Worm (Caenorhabditis elegans) whole organism, midembryonic: ENCODE results near the gene C30B5.2.

ENCODE experiments used
- T22C8.4 ChIP-seq: fragments of 200-800 bp; sonication (Bioruptor generic); IDR thresholded peaks from 2 replicates; pipeline ENCODE4 v1.3.6; 2022; ENCODE audit warnings: missing genetic modification characterization, missing compliant biosample characterization
- cog-1 ChIP-seq: sonication (generic microtip); optimal IDR thresholded peaks from 2 replicates; lab custom pipeline; 2016; ENCODE audit warnings: missing genetic modification characterization, missing compliant biosample characterization
- flt-1 ChIP-seq: fragments of 200-800 bp; sonication (Bioruptor generic); IDR thresholded peaks from 2 replicates; pipeline ENCODE4 v1.3.6; 2022; ENCODE audit warnings: missing genetic modification characterization, missing compliant biosample characterization
- klf-2 ChIP-seq: fragments of 200-800 bp; sonication (Bioruptor generic); conservative IDR thresholded peaks from 2 replicates; pipeline ENCODE4 v1.3.6; 2022; ENCODE audit warnings: missing genetic modification reagents, missing genetic modification characterization, missing compliant biosample characterization
- med-1 ChIP-seq: sonication (generic microtip); optimal IDR thresholded peaks from 2 replicates; lab custom pipeline; 2017; ENCODE audit warnings: missing genetic modification characterization, mild to moderate bottlenecking, missing compliant biosample characterization, antibody characterized with exemption, missing genetic modification reagents; ENCODE audit not compliant: insufficient read depth
- ref-1 ChIP-seq: fragments of 200-800 bp; sonication (Bioruptor generic); conservative IDR thresholded peaks from 2 replicates; pipeline ENCODE4 v1.3.6; 2022; ENCODE audit warnings: missing genetic modification reagents, missing genetic modification characterization, missing compliant biosample characterization
- tab-1 ChIP-seq: fragments of 200-800 bp; sonication (Bioruptor generic); IDR thresholded peaks from 2 replicates; pipeline ENCODE4 v1.3.6; 2022; ENCODE audit warnings: missing genetic modification characterization, missing compliant biosample characterization
- ztf-23 ChIP-seq: fragments of 200-800 bp; sonication (Bioruptor generic); IDR thresholded peaks from 2 replicates; pipeline ENCODE4 v1.3.6; 2022; ENCODE audit warnings: missing genetic modification reagents, missing genetic modification characterization, missing compliant biosample characterization
- ztf-29 ChIP-seq: fragments of 200-800 bp; sonication (Bioruptor generic); IDR thresholded peaks from 2 replicates; pipeline ENCODE4 v1.3.6; 2022; ENCODE audit warnings: missing genetic modification reagents, missing genetic modification characterization, missing compliant biosample characterization

DNA sequence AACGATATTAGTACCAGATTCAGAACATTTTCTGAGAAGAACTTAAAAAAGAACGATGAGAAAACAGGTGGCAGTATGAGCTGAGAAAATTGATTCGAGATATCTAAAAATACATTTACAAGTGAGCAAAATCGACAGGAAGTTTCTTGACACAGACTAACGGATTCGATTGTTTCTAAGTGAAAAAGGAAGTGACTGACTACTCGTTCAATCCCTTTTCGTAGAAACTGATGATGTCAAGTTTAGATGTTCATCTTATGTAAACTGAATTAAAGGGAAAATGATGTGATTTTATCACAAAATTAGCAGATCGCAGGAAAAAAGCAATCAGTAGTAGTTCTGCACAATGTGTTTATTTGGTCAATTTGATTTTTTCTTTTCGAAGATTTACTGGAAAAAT is 31.8 kb upstream of the C30B5.2 start:
- no peak for TF ChIP-seq cog-1 (tag; lab: Kevin White, UChicago)
- no peak for TF ChIP-seq T22C8.4
- no peak for TF ChIP-seq flt-1 (GFP tag; lab: Robert Waterston, UW)
- TF ChIP-seq ztf-29, result no peak
- TF ChIP-seq ztf-23 (GFP tag; lab: Robert Waterston, UW), result no peak
- TF ChIP-seq ref-1 (GFP tag; lab: Robert Waterston, UW), result no peak
- TF ChIP-seq med-1, result no peak
- no peak for TF ChIP-seq tab-1
- no peak for TF ChIP-seq klf-2
